Fruit fly (Drosophila melanogaster): ENCODE data around the gene CG12496.

DNA sequence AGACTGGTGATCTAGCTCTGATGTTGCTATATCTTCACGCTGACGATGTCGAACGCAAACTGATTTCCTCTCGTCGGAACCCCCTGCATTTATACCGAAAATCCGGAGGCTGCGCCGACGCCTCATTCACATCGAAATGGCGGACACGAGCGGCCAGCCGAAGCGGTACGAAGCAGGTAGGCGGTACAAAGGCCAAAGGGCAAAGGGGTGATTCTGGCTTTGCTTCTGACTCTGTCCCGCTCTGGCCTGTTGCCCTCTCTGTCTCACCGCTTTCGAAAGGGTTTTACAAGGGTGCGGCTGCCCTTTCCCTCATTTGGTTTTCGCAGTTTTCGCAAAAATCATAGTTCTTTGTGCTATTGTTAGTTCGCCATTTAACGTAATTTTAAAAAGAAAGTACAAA, 18.2 kb upstream of the CG12496 start, which contains the start of gene gt:
- no peak for TF ChIP-seq h (GFP tag; optimal IDR thresholded peaks at IDR 0.05)
- no peak for TF ChIP-seq dsf (GFP tag; optimal IDR thresholded peaks at IDR 0.05; ENCODE audit: borderline replicate concordance)
- TF ChIP-seq psq (GFP tag; optimal IDR thresholded peaks at IDR 0.05): no peak
- TF ChIP-seq sage (GFP tag; optimal IDR thresholded peaks at IDR 0.05): no peak
- TF ChIP-seq Hr78 (GFP tag; optimal IDR thresholded peaks at IDR 0.05): no peak
- no peak for TF ChIP-seq pan (optimal IDR thresholded peaks at IDR 0.05)
- TF ChIP-seq br (GFP tag; optimal IDR thresholded peaks at IDR 0.05): no peak

Measured in whole organism, wandering third instar larva.